Worm (Caenorhabditis elegans) whole organism, young adult: Measurements from ENCODE around the gene kreg-1.
"Not testable (repeated sequence)": the region's sequence is repeated elsewhere in the genome, so short reads cannot be mapped to it uniquely, and the experiment has no call there.

Source experiments
- F22D6.2 ChIP-seq: sonication (generic microtip); optimal IDR thresholded peaks from 2 replicates; lab custom pipeline; 2016; ENCODE audit warnings: mild to moderate bottlenecking, missing genetic modification characterization, missing compliant biosample characterization
- F49E8.2 ChIP-seq: sonication (generic microtip); optimal IDR thresholded peaks from 3 replicates; lab custom pipeline; 2017; ENCODE audit warnings: missing genetic modification characterization, mild to moderate bottlenecking, missing compliant biosample characterization, antibody characterized with exemption, moderate library complexity; ENCODE audit not compliant: insufficient read depth
- F57A8.1 ChIP-seq: fragments of 200-800 bp; sonication (Bioruptor generic); optimal IDR thresholded peaks from 2 replicates; lab custom pipeline; 2018; ENCODE audit warnings: mild to moderate bottlenecking, missing genetic modification characterization, moderate library complexity, missing compliant biosample characterization
- Y56A3A.18 ChIP-seq: fragments of 200-800 bp; sonication (Bioruptor generic); IDR thresholded peaks from 2 replicates; pipeline ENCODE4 v1.3.6; 2022; ENCODE audit warnings: missing genetic modification reagents, missing genetic modification characterization, missing compliant biosample characterization
- Y95B8A.8 ChIP-seq: fragments of 200-800 bp; sonication (Bioruptor generic); IDR thresholded peaks from 2 replicates; pipeline ENCODE4 v1.3.6; 2022; ENCODE audit warnings: missing genetic modification reagents, missing genetic modification characterization, missing compliant biosample characterization
- ceh-27 ChIP-seq: fragments of 200-800 bp; sonication (Bioruptor generic); optimal IDR thresholded peaks from 2 replicates; lab custom pipeline; 2018; ENCODE audit warnings: mild to moderate bottlenecking, missing genetic modification characterization, moderate library complexity, missing compliant biosample characterization
- fkh-3 ChIP-seq: sonication (generic microtip); optimal IDR thresholded peaks from 2 replicates; lab custom pipeline; 2016; ENCODE audit warnings: mild to moderate bottlenecking, missing genetic modification characterization, missing compliant biosample characterization
- lag-1 ChIP-seq: fragments of 200-800 bp; sonication (Bioruptor generic); IDR thresholded peaks from 2 replicates; pipeline ENCODE4 v1.3.6; 2022; ENCODE audit warnings: missing genetic modification reagents, missing genetic modification characterization, missing compliant biosample characterization
- mcd-1 ChIP-seq: fragments of 200-800 bp; sonication (Bioruptor generic); IDR thresholded peaks from 2 replicates; pipeline ENCODE4 v1.3.6; 2022; ENCODE audit warnings: missing genetic modification reagents, missing genetic modification characterization, missing compliant biosample characterization
- rec-8 ChIP-seq, 2 experiments: sonication (generic microtip); optimal IDR thresholded peaks; 2 replicates each; lab custom pipeline; 2016; ENCODE audit warnings: mild to moderate bottlenecking in 2 of 2, missing genetic modification characterization in 2 of 2, missing genetic modification reagents in 2 of 2, missing genotype in 2 of 2, missing biosample characterization in 1 of 2, missing compliant biosample characterization in 1 of 2, moderate library complexity in 1 of 2
- sdz-38 ChIP-seq: sonication (generic microtip); optimal IDR thresholded peaks from 2 replicates; lab custom pipeline; 2016; ENCODE audit warnings: missing genotype, missing genetic modification characterization, missing compliant biosample characterization
- snpc-4 ChIP-seq, 5 experiments: fragments of 150-350 bp in 1 of 5; sonication (generic microtip) in 4 of 5; optimal IDR thresholded peaks; 2 replicates each; lab custom pipeline; 2014 to 2018; ENCODE audit warnings: missing genetic modification characterization in 5 of 5, missing biosample characterization in 3 of 5, antibody characterized with exemption in 2 of 5, mild to moderate bottlenecking in 2 of 5, missing compliant biosample characterization in 2 of 5, missing genotype in 2 of 5, moderate library complexity in 2 of 5, missing genetic modification reagents in 1 of 5

ce11 chrX:8731822-8732221 is 22.3 kb downstream of the kreg-1 start, which contains the start of gene M02D8.6:
- TF ChIP-seq mcd-1 (GFP tag; lab: Robert Waterston, UW); lag-1 (GFP tag; lab: Robert Waterston, UW); rec-8 (tag; optimal IDR thresholded peaks at IDR 0.05; lab: Kevin White, UChicago); F22D6.2 (tag; lab: Kevin White, UChicago); Y95B8A.8 (GFP tag; lab: Robert Waterston, UW); F57A8.1 (GFP tag; lab: Kevin White, UChicago); F49E8.2 (tag; lab: Kevin White, UChicago); snpc-4 (GFP tag; optimal IDR thresholded peaks at IDR 0.05; lab: Kevin White, UChicago); snpc-4 (tag; optimal IDR thresholded peaks at IDR 0.05; lab: Kevin White, UChicago); Y56A3A.18; ceh-27 (GFP tag; lab: Kevin White, UChicago); fkh-3; sdz-38 (tag; lab: Kevin White, UChicago): not testable (repeated sequence)
